Fruit fly (Drosophila melanogaster) whole organism, prepupa: ENCODE measurements around the gene CG17839.

Source experiments
- Blimp-1 ChIP-seq: fragments of 200-800 bp; sonication (Bioruptor generic); optimal IDR thresholded peaks from 3 replicates; lab custom pipeline; 2017; ENCODE audit warnings: missing biosample characterization, missing genetic modification characterization, mild to moderate bottlenecking, moderate library complexity, missing genetic modification reagents
- CG10631 ChIP-seq: fragments of 200-800 bp; sonication (Bioruptor generic); optimal IDR thresholded peaks from 2 replicates; lab custom pipeline; 2016; ENCODE audit warnings: missing biosample characterization, missing genetic modification characterization
- CG10669 ChIP-seq: fragments of 200-800 bp; sonication (Bioruptor generic); optimal IDR thresholded peaks from 3 replicates; lab custom pipeline; 2018; ENCODE audit warnings: missing biosample characterization, mild to moderate bottlenecking, missing genetic modification characterization, moderate library complexity
- CG11294 ChIP-seq: fragments of 200-800 bp; sonication (Bioruptor generic); IDR thresholded peaks from 2 replicates; pipeline ENCODE4 v1.3.6; 2022; ENCODE audit warnings: missing biosample characterization, missing genetic modification characterization
- CG11762 ChIP-seq: fragments of 200-800 bp; sonication (Bioruptor generic); optimal IDR thresholded peaks from 3 replicates; lab custom pipeline; 2016; ENCODE audit warnings: missing biosample characterization, missing genetic modification characterization; ENCODE audit not compliant: insufficient read depth
- CG11902 ChIP-seq: fragments of 200-800 bp; sonication (Bioruptor generic); optimal IDR thresholded peaks from 3 replicates; lab custom pipeline; 2016; ENCODE audit warnings: missing biosample characterization, missing genetic modification characterization
- CG15336 ChIP-seq: fragments of 200-800 bp; sonication (Bioruptor generic); IDR thresholded peaks from 2 replicates; pipeline ENCODE4 v1.3.6; 2022; ENCODE audit warnings: missing biosample characterization, missing genetic modification characterization
- CG1621 ChIP-seq: fragments of 200-800 bp; sonication (Bioruptor generic); optimal IDR thresholded peaks from 3 replicates; lab custom pipeline; 2018; ENCODE audit warnings: missing biosample characterization, mild to moderate bottlenecking, missing genetic modification characterization
- CG16779 ChIP-seq: fragments of 200-800 bp; sonication (Bioruptor generic); optimal IDR thresholded peaks from 3 replicates; lab custom pipeline; 2017; ENCODE audit warnings: missing biosample characterization, mild to moderate bottlenecking, missing genetic modification characterization
- CG3032 ChIP-seq: fragments of 200-800 bp; optimal IDR thresholded peaks from 2 replicates; lab custom pipeline; 2019; ENCODE audit warnings: missing biosample characterization, mild to moderate bottlenecking, missing genetic modification characterization, moderate library complexity
- CG32006 ChIP-seq: fragments of 200-800 bp; sonication (Bioruptor generic); optimal IDR thresholded peaks from 3 replicates; lab custom pipeline; 2017; ENCODE audit warnings: missing biosample characterization, mild to moderate bottlenecking, missing genetic modification characterization
- CG34406 ChIP-seq: fragments of 200-800 bp; sonication (Bioruptor generic); optimal IDR thresholded peaks from 3 replicates; lab custom pipeline; 2016; ENCODE audit warnings: missing biosample characterization, missing genetic modification characterization
- CG3919 ChIP-seq: fragments of 200-800 bp; sonication (Bioruptor generic); optimal IDR thresholded peaks from 3 replicates; lab custom pipeline; 2016; ENCODE audit warnings: missing biosample characterization, missing genetic modification characterization
- CG4318 ChIP-seq: fragments of 200-800 bp; sonication (Bioruptor generic); optimal IDR thresholded peaks from 3 replicates; lab custom pipeline; 2017; ENCODE audit warnings: missing biosample characterization, mild to moderate bottlenecking, missing genetic modification characterization
- CG6276 ChIP-seq: fragments of 200-800 bp; sonication (Bioruptor generic); optimal IDR thresholded peaks from 2 replicates; lab custom pipeline; 2017; ENCODE audit warnings: missing biosample characterization, mild to moderate bottlenecking, missing genetic modification characterization
- CG6792 ChIP-seq: fragments of 200-800 bp; sonication (Bioruptor generic); optimal IDR thresholded peaks from 3 replicates; lab custom pipeline; 2016; ENCODE audit warnings: missing biosample characterization, missing genetic modification characterization
- CG6808 ChIP-seq: fragments of 200-800 bp; sonication (Bioruptor generic); optimal IDR thresholded peaks from 3 replicates; lab custom pipeline; 2017; ENCODE audit warnings: missing biosample characterization, missing genetic modification characterization, mild to moderate bottlenecking, moderate library complexity, missing genetic modification reagents
- CG6854 ChIP-seq: fragments of 200-800 bp; sonication (Bioruptor generic); optimal IDR thresholded peaks from 2 replicates; lab custom pipeline; 2017; ENCODE audit warnings: missing biosample characterization, mild to moderate bottlenecking, missing genetic modification characterization
- CG7368 ChIP-seq: fragments of 200-800 bp; sonication (Bioruptor generic); optimal IDR thresholded peaks from 3 replicates; lab custom pipeline; 2016; ENCODE audit warnings: missing biosample characterization, missing genetic modification characterization
- CG8319 ChIP-seq: fragments of 200-800 bp; sonication (Bioruptor generic); optimal IDR thresholded peaks from 3 replicates; lab custom pipeline; 2016; ENCODE audit warnings: missing biosample characterization, missing genetic modification characterization
- CG9139 ChIP-seq: fragments of 200-800 bp; sonication (Bioruptor generic); optimal IDR thresholded peaks from 3 replicates; lab custom pipeline; 2017; ENCODE audit warnings: missing biosample characterization, mild to moderate bottlenecking, missing genetic modification characterization
- Eip75B ChIP-seq: fragments of 200-800 bp; sonication (Bioruptor generic); optimal IDR thresholded peaks from 3 replicates; lab custom pipeline; 2016; ENCODE audit warnings: missing biosample characterization, missing genetic modification characterization
- Eip78C ChIP-seq: fragments of 200-800 bp; sonication (Bioruptor generic); peaks from one replicate; lab custom pipeline; 2016; ENCODE audit warnings: missing biosample characterization, missing genetic modification characterization
- Eip93F ChIP-seq: fragments of 200-800 bp; sonication (Bioruptor generic); optimal IDR thresholded peaks from 2 replicates; lab custom pipeline; 2016; ENCODE audit warnings: missing biosample characterization, mild to moderate bottlenecking, missing genetic modification characterization
- Ets21C ChIP-seq: fragments of 200-800 bp; sonication (Bioruptor generic); optimal IDR thresholded peaks from 3 replicates; lab custom pipeline; 2016; ENCODE audit warnings: missing biosample characterization, missing genetic modification characterization
- Gug ChIP-seq: fragments of 200-800 bp; sonication (Bioruptor generic); IDR thresholded peaks from 2 replicates; pipeline ENCODE4 v1.3.6; 2022; ENCODE audit warnings: missing biosample characterization, missing genetic modification characterization
- Hr38 ChIP-seq: sonication (Bioruptor generic); optimal IDR thresholded peaks from 2 replicates; lab custom pipeline; 2016; ENCODE audit warnings: missing biosample characterization, missing genetic modification characterization
- Hr4 ChIP-seq: fragments of 200-800 bp; sonication (Bioruptor generic); optimal IDR thresholded peaks from 3 replicates; lab custom pipeline; 2016; ENCODE audit warnings: missing biosample characterization, missing genetic modification characterization
- Lpt ChIP-seq: fragments of 200-800 bp; sonication (Bioruptor generic); optimal IDR thresholded peaks from 3 replicates; lab custom pipeline; 2016; ENCODE audit warnings: missing biosample characterization, missing genetic modification characterization
- Met ChIP-seq: fragments of 200-800 bp; sonication (Bioruptor generic); optimal IDR thresholded peaks from 3 replicates; lab custom pipeline; 2016; ENCODE audit warnings: missing biosample characterization, missing genetic modification characterization
- OdsH ChIP-seq: fragments of 200-800 bp; sonication (Bioruptor generic); optimal IDR thresholded peaks from 3 replicates; lab custom pipeline; 2016; ENCODE audit warnings: missing biosample characterization, missing genetic modification characterization
- Smox ChIP-seq: fragments of 200-800 bp; sonication (Bioruptor generic); optimal IDR thresholded peaks from 3 replicates; lab custom pipeline; 2016; ENCODE audit warnings: missing biosample characterization, missing genetic modification characterization
- Sox14 ChIP-seq: fragments of 200-800 bp; sonication (Bioruptor generic); optimal IDR thresholded peaks from 3 replicates; lab custom pipeline; 2016; ENCODE audit warnings: missing biosample characterization, missing genetic modification characterization
- Sox15 ChIP-seq: fragments of 200-800 bp; sonication (Bioruptor generic); optimal IDR thresholded peaks from 3 replicates; lab custom pipeline; 2016; ENCODE audit warnings: missing biosample characterization, missing genetic modification characterization
- achi ChIP-seq: fragments of 200-800 bp; sonication (Bioruptor generic); optimal IDR thresholded peaks from 3 replicates; lab custom pipeline; 2016; ENCODE audit warnings: missing biosample characterization, missing genetic modification characterization
- acj6 ChIP-seq: fragments of 200-800 bp; sonication (Bioruptor generic); optimal IDR thresholded peaks from 3 replicates; lab custom pipeline; 2016; ENCODE audit warnings: missing biosample characterization, missing genetic modification characterization
- cyc ChIP-seq: fragments of 200-800 bp; sonication (Bioruptor generic); optimal IDR thresholded peaks from 3 replicates; lab custom pipeline; 2016; ENCODE audit warnings: missing biosample characterization, missing genetic modification characterization
- dac ChIP-seq: fragments of 200-800 bp; sonication (Bioruptor generic); optimal IDR thresholded peaks from 2 replicates; lab custom pipeline; 2017; ENCODE audit warnings: missing biosample characterization, mild to moderate bottlenecking, missing genetic modification characterization
- eg ChIP-seq: fragments of 200-800 bp; sonication (Bioruptor generic); IDR thresholded peaks from 3 replicates; pipeline ENCODE4 v1.3.6; 2022; ENCODE audit warnings: missing biosample characterization, missing genetic modification characterization
- esn ChIP-seq: fragments of 200-800 bp; sonication (Bioruptor generic); optimal IDR thresholded peaks from 2 replicates; lab custom pipeline; 2016; ENCODE audit warnings: missing biosample characterization, mild to moderate bottlenecking, missing genetic modification characterization, moderate library complexity
- fd59A ChIP-seq: fragments of 200-800 bp; sonication (Bioruptor generic); optimal IDR thresholded peaks from 2 replicates; lab custom pipeline; 2017; ENCODE audit warnings: missing biosample characterization, mild to moderate bottlenecking, missing genetic modification characterization, missing genetic modification reagents
- fkh ChIP-seq: fragments of 200-800 bp; sonication (Bioruptor generic); optimal IDR thresholded peaks from 3 replicates; lab custom pipeline; 2017; ENCODE audit warnings: missing biosample characterization, mild to moderate bottlenecking, missing genetic modification characterization, moderate library complexity
- lz ChIP-seq: fragments of 200-800 bp; sonication (Bioruptor generic); optimal IDR thresholded peaks from 3 replicates; lab custom pipeline; 2016; ENCODE audit warnings: missing biosample characterization, missing genetic modification characterization
- net ChIP-seq: fragments of 200-800 bp; sonication (Bioruptor generic); optimal IDR thresholded peaks from 3 replicates; lab custom pipeline; 2016; ENCODE audit warnings: missing biosample characterization, missing genetic modification characterization
- pdm3 ChIP-seq: fragments of 200-800 bp; sonication (Bioruptor generic); optimal IDR thresholded peaks from 3 replicates; lab custom pipeline; 2016; ENCODE audit warnings: missing biosample characterization, missing genetic modification characterization
- salr ChIP-seq, 2 experiments: fragments of 200-800 bp; sonication (Bioruptor generic); optimal IDR thresholded peaks; 3 replicates each; lab custom pipeline; 2016 to 2018; ENCODE audit warnings: missing biosample characterization in 2 of 2, missing genetic modification characterization in 2 of 2, mild to moderate bottlenecking in 1 of 2
- spab ChIP-seq: fragments of 200-800 bp; sonication (Bioruptor generic); optimal IDR thresholded peaks from 2 replicates; lab custom pipeline; 2017; ENCODE audit warnings: missing biosample characterization, mild to moderate bottlenecking, missing genetic modification characterization, missing genetic modification reagents
- svp ChIP-seq: fragments of 200-800 bp; sonication (Bioruptor generic); peaks from one replicate; lab custom pipeline; 2016; ENCODE audit warnings: missing biosample characterization, missing genetic modification characterization
- topi ChIP-seq: fragments of 200-800 bp; sonication (Bioruptor generic); optimal IDR thresholded peaks from 3 replicates; lab custom pipeline; 2016; ENCODE audit warnings: missing biosample characterization, missing genetic modification characterization

Gene CG17839

dm6 chr3L:14785492-14785916 lies 19.4 kb upstream of the CG17839 start (continued):
- TF ChIP-seq Eip93F: peak; percentile 31
- no peak for TF ChIP-seq fkh (GFP tag; lab: Kevin White, UChicago)
- peak; percentile 75 for TF ChIP-seq Gug
- TF ChIP-seq CG11902 (GFP tag; lab: Kevin White, UChicago): peak; percentile 80
- TF ChIP-seq CG10631 (GFP tag; lab: Kevin White, UChicago): peak; percentile 79
- TF ChIP-seq cyc (GFP tag; lab: Kevin White, UChicago): peak; percentile 81
- TF ChIP-seq CG8319: peak; percentile 69
- peak; percentile 41 for TF ChIP-seq fd59A
- peak; percentile 44 for TF ChIP-seq Ets21C (GFP tag; lab: Kevin White, UChicago)
- peak; percentile 60 for TF ChIP-seq esn (GFP tag; lab: Kevin White, UChicago)
- peak; percentile 54 for TF ChIP-seq CG34406
- peak; percentile 86 for TF ChIP-seq Sox14 (GFP tag; lab: Kevin White, UChicago)
- peak; percentile 45 for TF ChIP-seq CG9139 (GFP tag; lab: Kevin White, UChicago)
- TF ChIP-seq CG6792 (GFP tag; lab: Kevin White, UChicago): peak; percentile 63

DNA sequence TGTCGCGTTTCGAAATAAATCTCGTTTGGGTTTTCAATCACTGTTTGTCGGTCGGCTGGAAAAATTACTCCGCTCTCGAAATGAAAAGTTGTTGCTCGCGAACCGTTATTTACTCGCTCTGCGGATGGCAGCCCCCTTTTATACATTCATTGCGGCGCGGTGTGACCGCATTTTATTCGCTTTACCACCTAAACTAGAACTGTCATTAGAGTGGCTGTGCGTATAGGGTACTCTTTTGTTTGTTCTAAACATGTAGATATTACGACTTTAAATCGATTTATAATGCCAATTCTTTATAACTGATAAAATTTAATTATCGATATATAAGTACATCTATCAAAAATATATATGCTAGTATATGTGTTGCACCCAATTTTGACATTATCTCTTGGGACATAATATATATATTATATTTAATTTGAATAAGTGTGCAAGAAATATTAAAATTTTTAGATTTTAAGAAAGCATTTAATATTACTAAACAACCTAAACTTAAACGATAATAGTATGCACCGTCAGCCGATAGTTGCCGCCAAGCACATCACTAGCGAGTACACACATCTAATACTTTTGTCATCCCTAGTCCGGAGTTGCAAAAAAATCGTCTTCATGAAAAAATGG lies 18.6 kb upstream of the CG17839 start, which contains the start of the genes bmm and Tdrd3:
TSS of gene bmm (minus strand) at position 183 of the 621 bp plus-strand sequence.
TSS of gene Tdrd3 (plus strand) at position 562 of the 621 bp plus-strand sequence.
- TF ChIP-seq eg (GFP tag; lab: Robert Waterston, UW) (peak; percentile 76), dac (GFP tag; lab: Kevin White, UChicago) (peak; percentile 51), CG6808 (GFP tag; lab: Kevin White, UChicago) (peak; percentile 68), fkh (GFP tag; lab: Kevin White, UChicago) (peak; percentile 91), CG16779 (tag; lab: Kevin White, UChicago) (no peak), topi (GFP tag; lab: Kevin White, UChicago) (peak; percentile 25), CG7368 (GFP tag; lab: Kevin White, UChicago) (peak; percentile 66), CG10669 (GFP tag; lab: Kevin White, UChicago) (peak; percentile 64), pdm3 (peak; percentile 76), CG11902 (GFP tag; lab: Kevin White, UChicago) (peak; percentile 62), CG32006 (GFP tag; lab: Kevin White, UChicago) (peak; percentile 83), fd59A (peak; percentile 55), Lpt (peak; percentile 24), lz (peak; percentile 73), CG11294 (GFP tag; lab: Robert Waterston, UW) (peak; percentile 14; the same call in 1 of the 2 replicates), achi (peak; percentile 82), spab (peak; percentile 51), CG9139 (GFP tag; lab: Kevin White, UChicago) (peak; percentile 33), Smox (GFP tag; lab: Kevin White, UChicago) (peak; percentile 67), Hr38 (no peak), CG34406 (peak; percentile 80), CG3032 (tag; lab: Kevin White, UChicago) (peak; percentile 83), Sox15 (GFP tag; lab: Kevin White, UChicago) (peak; percentile 75), CG8319 (peak; percentile 36), OdsH (GFP tag; lab: Kevin White, UChicago) (peak; percentile 86), acj6 (GFP tag; lab: Kevin White, UChicago) (peak; percentile 84), CG4318 (GFP tag; lab: Kevin White, UChicago) (peak; percentile 75), svp (GFP tag; lab: Kevin White, UChicago) (peak; percentile 83), Eip75B (GFP tag; lab: Kevin White, UChicago) (peak; percentile 22), Eip78C (GFP tag; lab: Kevin White, UChicago) (peak; percentile 74), salr (GFP tag; optimal IDR thresholded peaks at IDR 0.05; lab: Kevin White, UChicago) (peak; percentile 13 to 82), CG6854 (peak; percentile 22), Blimp-1 (GFP tag; lab: Kevin White, UChicago) (peak; percentile 59), CG11762 (GFP tag; lab: Kevin White, UChicago) (peak; percentile 50), CG15336 (GFP tag; lab: Robert Waterston, UW) (peak; percentile 73), CG6276 (peak; percentile 52), CG3919 (GFP tag; lab: Kevin White, UChicago) (peak; percentile 66), Hr4 (peak; percentile 69), CG1621 (tag; lab: Kevin White, UChicago) (peak; percentile 45), CG10631 (GFP tag; lab: Kevin White, UChicago) (peak; percentile 79), Met (GFP tag; lab: Kevin White, UChicago) (peak; percentile 65), net (GFP tag; lab: Kevin White, UChicago) (peak; percentile 73)
